Worm (Caenorhabditis elegans) whole organism, young adult: ENCODE measurements around the gene exos-7.

ENCODE experiments used
- K11D2.4 ChIP-seq: fragments of 200-800 bp; sonication (Bioruptor generic); IDR thresholded peaks from 2 replicates; pipeline ENCODE4 v1.3.6; 2022; ENCODE audit warnings: missing genetic modification reagents, missing genetic modification characterization, missing compliant biosample characterization
- ceh-100 ChIP-seq: fragments of 200-800 bp; sonication (Bioruptor generic); IDR thresholded peaks from 2 replicates; pipeline ENCODE4 v1.3.6; 2022; ENCODE audit warnings: missing genetic modification reagents, missing genetic modification characterization, missing compliant biosample characterization
- egl-44 ChIP-seq: fragments of 200-800 bp; sonication (Bioruptor generic); IDR thresholded peaks from 2 replicates; pipeline ENCODE4 v1.3.6; 2022; ENCODE audit warnings: missing genetic modification reagents, missing genetic modification characterization, missing compliant biosample characterization
- lin-26 ChIP-seq: fragments of 200-800 bp; sonication (Bioruptor generic); IDR thresholded peaks from 2 replicates; pipeline ENCODE4 v1.3.6; 2022; ENCODE audit warnings: missing genetic modification reagents, missing genetic modification characterization, missing compliant biosample characterization
- lin-40 ChIP-seq: sonication (generic microtip); optimal IDR thresholded peaks from 2 replicates; lab custom pipeline; 2016; ENCODE audit warnings: missing genetic modification characterization, mild to moderate bottlenecking, missing compliant biosample characterization, missing genotype, missing genetic modification reagents
- lsy-27 ChIP-seq: sonication (generic microtip); optimal IDR thresholded peaks from 2 replicates; lab custom pipeline; 2017; ENCODE audit warnings: missing genetic modification characterization, mild to moderate bottlenecking, missing compliant biosample characterization, antibody characterized with exemption, missing genotype, borderline replicate concordance; ENCODE audit not compliant: insufficient read depth
- madf-10 ChIP-seq: sonication (generic microtip); optimal IDR thresholded peaks from 2 replicates; lab custom pipeline; 2016; ENCODE audit warnings: mild to moderate bottlenecking, missing genetic modification characterization, missing compliant biosample characterization
- nfyb-1 ChIP-seq: fragments of 200-800 bp; sonication (Bioruptor generic); IDR thresholded peaks from 2 replicates; pipeline ENCODE4 v1.3.6; 2022; ENCODE audit warnings: missing genetic modification reagents, missing genetic modification characterization, missing compliant biosample characterization
- nhr-27 ChIP-seq: fragments of 200-800 bp; sonication (Bioruptor generic); optimal IDR thresholded peaks from 2 replicates; lab custom pipeline; 2018; ENCODE audit warnings: mild to moderate bottlenecking, missing genetic modification characterization, moderate library complexity, missing compliant biosample characterization
- rec-8 ChIP-seq, 2 experiments: sonication (generic microtip); optimal IDR thresholded peaks; 2 replicates each; lab custom pipeline; 2016; ENCODE audit warnings: mild to moderate bottlenecking in 2 of 2, missing genetic modification characterization in 2 of 2, missing genetic modification reagents in 2 of 2, missing genotype in 2 of 2, missing biosample characterization in 1 of 2, missing compliant biosample characterization in 1 of 2, moderate library complexity in 1 of 2
- snpc-4 ChIP-seq, 5 experiments: fragments of 150-350 bp in 1 of 5; sonication (generic microtip) in 4 of 5; optimal IDR thresholded peaks; 2 replicates each; lab custom pipeline; 2014 to 2018; ENCODE audit warnings: missing genetic modification characterization in 5 of 5, missing biosample characterization in 3 of 5, antibody characterized with exemption in 2 of 5, mild to moderate bottlenecking in 2 of 5, missing compliant biosample characterization in 2 of 5, missing genotype in 2 of 5, moderate library complexity in 2 of 5, missing genetic modification reagents in 1 of 5
- tbp1 ChIP-seq: fragments of 200-800 bp; sonication (Bioruptor generic); optimal IDR thresholded peaks from 2 replicates; lab custom pipeline; 2018; ENCODE audit warnings: mild to moderate bottlenecking, missing genetic modification characterization, missing compliant biosample characterization
- unc-62 ChIP-seq: fragments of 150-350 bp; optimal IDR thresholded peaks from 2 replicates; lab custom pipeline; 2014; ENCODE audit warnings: missing biosample characterization, missing genetic modification reagents, missing genetic modification characterization

DNA sequence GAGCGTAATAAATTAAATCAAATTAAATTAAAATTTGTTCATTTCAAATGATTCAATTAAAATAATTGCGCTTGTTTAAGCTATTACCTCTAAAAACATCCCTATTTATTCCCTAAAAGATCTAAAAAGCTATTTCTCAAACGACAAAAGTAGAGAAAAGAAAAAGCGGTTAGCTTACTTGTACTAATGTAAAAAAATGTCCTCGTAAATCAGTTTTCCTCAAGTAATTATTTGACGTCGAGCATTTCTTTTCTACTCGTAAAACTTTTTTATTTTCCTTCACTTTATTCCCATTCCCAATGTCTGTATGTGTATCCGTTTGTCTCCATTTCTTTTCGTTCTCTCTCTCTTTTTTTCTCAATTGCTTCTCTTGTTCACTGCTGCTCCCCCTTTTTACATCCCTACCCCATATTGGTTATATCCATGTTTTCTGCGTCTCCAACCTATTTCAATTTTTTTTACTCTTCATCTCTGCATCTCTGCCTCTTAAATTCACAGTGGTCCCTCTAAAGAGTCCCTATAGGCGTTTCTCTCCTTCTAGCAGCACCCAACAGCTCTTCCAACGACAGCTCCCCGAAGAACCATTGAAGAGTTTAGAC is 40.5 kb downstream of the exos-7 start, which contains the start of gene unc-80:
- TF ChIP-seq madf-10 (tag; lab: Kevin White, UChicago) (no peak), nfyb-1 (GFP tag; lab: Robert Waterston, UW) (no peak), lin-26 (GFP tag; lab: Robert Waterston, UW) (no peak), tbp1 (no peak), snpc-4 (GFP tag; optimal IDR thresholded peaks at IDR 0.05; lab: Kevin White, UChicago) (no peak), snpc-4 (tag; optimal IDR thresholded peaks at IDR 0.05; lab: Kevin White, UChicago) (no peak), K11D2.4 (GFP tag; lab: Robert Waterston, UW) (no peak), unc-62 (GFP tag; lab: Kevin White, UChicago) (no peak), lsy-27 (no peak), ceh-100 (GFP tag; lab: Robert Waterston, UW) (no peak), rec-8 (tag; optimal IDR thresholded peaks at IDR 0.05; lab: Kevin White, UChicago) (no peak), egl-44 (no peak), lin-40 (tag; lab: Kevin White, UChicago) (no peak), nhr-27 (tag; lab: Kevin White, UChicago) (no peak)
